Worm (Caenorhabditis elegans): ENCODE results near the gene F58G6.3.

- TF ChIP-seq ama-1 (optimal IDR thresholded peaks at IDR 0.05) (no peak), ztf-11 (tag; optimal IDR thresholded peaks at IDR 0.05) (no peak), zag-1 (tag; optimal IDR thresholded peaks at IDR 0.05) (no peak), jun-1 (tag; optimal IDR thresholded peaks at IDR 0.05) (no peak), tbx-2 (tag; optimal IDR thresholded peaks at IDR 0.05) (no peak), Y116A8C.19 (tag; optimal IDR thresholded peaks at IDR 0.05; ENCODE audit: borderline replicate concordance) (no peak), lsy-2 (tag; optimal IDR thresholded peaks at IDR 0.05) (no peak), unc-130 (tag; optimal IDR thresholded peaks at IDR 0.05) (no peak)
Observed at ce11 chrIV:9641925-9642324, 11.4 kb upstream of the F58G6.3 start, which contains the start of gene del-2.

Measured in whole organism, L1 larva.